Fruit fly (Drosophila melanogaster) whole organism, wandering third instar larva: Measurements from ENCODE around the gene wge.

Experiments used
- brk ChIP-seq: fragments of 200-800 bp; sonication (Bioruptor generic); optimal IDR thresholded peaks from 2 replicates; lab custom pipeline; 2016; ENCODE audit warnings: missing biosample characterization, mild to moderate bottlenecking, missing genetic modification characterization
- h ChIP-seq: fragments of 200-800 bp; sonication (Bioruptor generic); optimal IDR thresholded peaks from 3 replicates; lab custom pipeline; 2016; ENCODE audit warnings: missing biosample characterization, mild to moderate bottlenecking, missing genetic modification characterization
- pan ChIP-seq: fragments of >200 bp; optimal IDR thresholded peaks from 2 replicates; lab custom pipeline; 2017
- psq ChIP-seq: fragments of 200-800 bp; sonication (Bioruptor generic); optimal IDR thresholded peaks from 3 replicates; lab custom pipeline; 2017; ENCODE audit warnings: missing biosample characterization, mild to moderate bottlenecking, missing genetic modification characterization, moderate library complexity
- usp ChIP-seq: fragments of >200 bp; optimal IDR thresholded peaks from 2 replicates; lab custom pipeline; 2017; ENCODE audit warnings: missing biosample characterization, missing genetic modification characterization

DNA sequence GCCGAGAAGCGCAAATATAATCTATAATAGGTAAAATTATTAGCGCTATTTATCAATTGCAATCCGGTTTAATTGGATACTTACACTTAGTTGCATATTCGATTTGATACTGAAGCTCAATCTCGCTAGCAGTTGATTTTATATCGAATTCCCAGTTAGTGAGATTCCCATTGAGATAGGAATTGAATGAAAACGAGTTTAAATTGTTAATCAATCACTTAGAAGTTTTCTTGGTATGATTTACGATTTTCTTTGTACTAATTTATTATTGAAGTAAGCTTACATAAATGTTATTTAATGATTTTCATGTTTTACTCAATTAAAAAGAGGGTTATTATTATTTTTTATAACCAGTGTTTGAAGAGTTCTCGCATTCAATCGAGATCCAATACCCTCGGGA, 48.6 kb upstream of the wge start, which contains the start of gene CG43092:
- TF ChIP-seq h (no peak), pan (lab: Kevin White, UChicago) (no peak), brk (GFP tag; lab: Kevin White, UChicago) (no peak), psq (GFP tag; lab: Kevin White, UChicago) (no peak), usp (GFP tag; lab: Kevin White, UChicago) (no peak)
